Fruit fly (Drosophila melanogaster) whole organism, larva: ENCODE results near the gene SK.

Experiments
- noc ChIP-seq: fragments of 200-800 bp; sonication (Bioruptor generic); optimal IDR thresholded peaks from 3 replicates; lab custom pipeline; 2019; ENCODE audit warnings: missing biosample characterization, mild to moderate bottlenecking, missing genetic modification characterization, moderate library complexity

Gene SK

DNA sequence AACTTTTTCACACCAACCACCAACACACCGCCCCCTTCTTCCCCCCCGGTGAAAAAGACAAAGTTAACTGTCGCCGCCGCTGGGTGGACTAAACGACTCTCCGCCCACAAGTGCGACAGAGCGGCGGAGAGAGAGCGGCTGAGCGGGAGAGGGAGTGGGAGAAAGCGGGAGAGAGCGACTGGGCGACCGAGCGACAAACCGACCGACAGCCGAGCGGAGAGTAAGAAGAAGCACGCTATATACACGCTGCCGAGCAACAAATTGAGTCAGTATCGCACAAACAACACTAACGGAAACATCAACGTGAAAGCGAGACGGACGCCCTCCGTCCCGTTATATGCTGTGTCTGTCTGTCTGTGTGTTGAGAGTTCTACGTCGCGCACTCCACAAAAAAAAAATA is at the start of gene SK:
TSS of gene SK (plus strand) at position 267 of the 400 bp plus-strand sequence.
- TF ChIP-seq noc (tag; lab: Kevin White, UChicago): no peak

dm6 chrX:5293141-5293540 is 46.9 kb upstream of the SK start:
- TF ChIP-seq noc (tag; lab: Kevin White, UChicago): no peak

- no peak for TF ChIP-seq noc (tag; lab: Kevin White, UChicago)
Observed at dm6 chrX:5295766-5296165, 44.3 kb upstream of the SK start, which contains the start of gene CG42749. TSS of gene CG42749 (plus strand) at chrX:5296066.

- TF ChIP-seq noc (tag; lab: Kevin White, UChicago): no peak
Observed at dm6 chrX:5299957-5300356, 40.1 kb upstream of the SK start.

DNA sequence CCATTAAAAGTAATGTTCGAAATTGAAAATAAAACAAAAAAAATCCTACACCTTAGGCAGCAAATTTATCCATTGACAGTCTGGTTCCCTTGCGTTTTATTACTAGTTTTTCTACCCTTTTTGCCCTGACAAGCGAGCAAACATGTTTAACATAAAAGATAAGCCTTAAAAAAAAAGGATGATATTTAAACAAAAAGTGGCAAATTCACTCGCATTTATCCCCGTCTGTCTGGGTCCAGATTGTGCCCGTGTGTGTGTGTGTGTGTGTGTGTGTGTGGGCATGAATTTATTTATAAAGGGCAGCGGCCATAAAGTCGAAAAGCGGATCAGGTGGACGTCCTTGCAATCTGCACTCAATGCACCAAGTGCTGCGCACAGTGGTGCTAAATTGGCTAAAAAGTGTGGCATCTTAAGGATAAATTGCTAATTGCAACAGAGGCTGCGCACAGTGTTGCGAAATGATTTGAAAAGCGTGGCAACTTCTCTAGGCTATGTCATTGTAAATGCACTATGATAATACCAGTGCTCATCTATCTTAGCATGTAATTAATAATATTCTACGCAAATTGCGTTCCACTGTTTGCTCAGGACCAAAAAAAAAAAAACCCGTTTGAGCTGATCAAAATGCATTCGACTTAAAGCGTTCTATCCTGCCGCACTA is 39.3 kb upstream of the SK start:
- no peak for TF ChIP-seq noc (tag; lab: Kevin White, UChicago)

DNA sequence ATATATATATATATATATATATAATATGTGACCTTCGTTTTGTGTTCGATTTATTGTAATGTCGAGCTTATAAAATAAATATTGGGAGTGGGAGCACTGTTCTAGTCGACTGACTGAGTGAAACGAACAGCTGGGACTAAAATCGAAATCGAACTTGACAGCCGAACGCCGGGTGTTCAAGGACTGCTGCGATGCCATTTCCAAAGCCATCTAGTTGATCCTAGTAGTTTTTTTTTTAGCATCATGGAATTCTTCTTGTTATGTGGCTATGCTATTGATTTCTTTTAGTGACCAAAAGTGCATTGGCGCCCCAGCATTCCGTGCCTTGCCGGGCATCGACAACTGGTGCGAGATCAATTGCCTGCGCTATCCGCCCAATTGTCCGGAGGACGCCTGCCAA is 34.4 kb upstream of the SK start, which contains the start of gene CG3323:
TSS of gene CG3323 (minus strand) at position 101 of the 400 bp plus-strand sequence.
- TF ChIP-seq noc (tag; lab: Kevin White, UChicago): no peak

dm6 chrX:5307317-5307716 is 32.7 kb upstream of the SK start, which contains the start of gene CG17764:
TSS of gene CG17764 (minus strand) at chrX:5307417.
- no peak for TF ChIP-seq noc (tag; lab: Kevin White, UChicago)

DNA sequence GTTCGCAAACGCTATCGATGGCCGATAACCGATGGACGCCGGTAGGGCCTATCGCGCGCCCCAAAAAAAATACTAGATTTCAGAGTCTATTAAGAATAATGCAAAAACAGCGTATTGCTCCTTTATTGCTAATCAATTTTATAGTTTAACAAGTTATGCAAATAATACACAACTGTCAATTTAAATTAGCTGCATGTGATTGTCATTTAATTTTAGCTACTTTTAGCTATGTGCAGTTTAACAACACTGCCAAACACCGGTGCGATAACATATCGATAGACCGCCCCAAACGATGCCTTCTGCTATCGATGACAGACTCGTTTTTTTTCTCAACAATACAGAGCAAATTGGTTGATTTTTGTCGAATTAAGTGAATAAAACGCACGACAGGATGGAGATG is 31.1 kb upstream of the SK start, which contains the start of the genes Cdk7 and snf:
TSS of gene Cdk7 (minus strand) at position 21 of the 400 bp plus-strand sequence.
TSS of gene snf (plus strand) at position 280 of the 400 bp plus-strand sequence.
- TF ChIP-seq noc (tag; lab: Kevin White, UChicago): no peak

DNA sequence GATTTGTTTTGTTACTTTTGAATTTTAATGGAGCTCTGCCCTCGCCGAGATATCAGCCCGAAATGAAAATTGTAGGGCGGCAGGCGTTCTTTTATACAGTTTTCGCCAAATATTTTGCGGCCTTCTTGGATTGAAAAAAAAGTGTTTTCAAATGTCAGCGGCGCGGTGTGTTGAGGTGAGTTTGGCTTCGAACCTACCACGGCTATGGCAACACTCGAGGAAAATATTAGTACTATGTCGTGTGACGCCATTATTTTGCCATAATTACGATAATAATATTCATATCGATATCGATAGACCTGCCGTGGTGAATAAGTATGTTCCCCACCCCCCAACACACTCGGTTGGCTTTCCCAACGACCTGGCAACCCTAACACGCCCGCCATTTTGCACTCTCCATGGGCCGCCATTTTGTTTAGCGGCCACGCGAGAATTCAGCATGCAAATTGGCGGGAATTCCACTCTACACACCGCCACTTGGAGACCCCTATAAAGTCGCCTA is 28.1 kb upstream of the SK start, which contains the start of the genes TrxT and dhd:
TSS of gene TrxT (minus strand) at position 51 of the 502 bp plus-strand sequence.
TSS of gene dhd (plus strand) at position 334 of the 502 bp plus-strand sequence.
- TF ChIP-seq noc (tag; lab: Kevin White, UChicago): no peak

dm6 chrX:5312958-5313357 is 27.1 kb upstream of the SK start, which contains the start of gene CG4198:
TSS of gene CG4198 (plus strand) at chrX:5313258.
- TF ChIP-seq noc (tag; lab: Kevin White, UChicago): no peak

- no peak for TF ChIP-seq noc (tag; lab: Kevin White, UChicago)
Observed at dm6 chrX:5317170-5317569, 22.9 kb upstream of the SK start, which contains the start of the genes CG15930 and Sas10. TSS of gene CG15930 (minus strand) at chrX:5317295. TSS of gene Sas10 (plus strand) at chrX:5317409.

DNA sequence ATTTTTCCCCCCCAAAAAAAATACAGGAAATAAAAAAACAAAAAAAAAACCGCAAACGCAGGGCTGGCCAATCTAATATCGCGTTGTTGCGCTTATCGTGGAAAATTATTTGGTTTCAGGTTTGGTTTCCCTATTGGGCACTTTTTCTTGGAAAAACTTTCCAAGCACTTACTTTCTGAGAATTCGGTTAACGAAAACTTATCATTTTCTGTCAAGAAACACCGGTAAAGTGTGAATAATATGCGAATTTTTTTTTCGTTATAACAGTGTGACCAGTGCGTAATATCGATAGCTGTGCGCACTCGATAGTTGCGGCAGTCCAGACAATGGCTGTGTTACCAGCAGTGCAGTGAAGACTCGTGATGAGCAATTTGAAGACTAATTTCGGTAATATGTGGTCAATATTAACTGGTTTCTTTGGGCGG is 17.6 kb upstream of the SK start, which contains the start of gene Rnp4F:
TSS of gene Rnp4F (minus strand) at position 238 of the 425 bp plus-strand sequence.
- TF ChIP-seq noc (tag; lab: Kevin White, UChicago): peak; percentile 68

DNA sequence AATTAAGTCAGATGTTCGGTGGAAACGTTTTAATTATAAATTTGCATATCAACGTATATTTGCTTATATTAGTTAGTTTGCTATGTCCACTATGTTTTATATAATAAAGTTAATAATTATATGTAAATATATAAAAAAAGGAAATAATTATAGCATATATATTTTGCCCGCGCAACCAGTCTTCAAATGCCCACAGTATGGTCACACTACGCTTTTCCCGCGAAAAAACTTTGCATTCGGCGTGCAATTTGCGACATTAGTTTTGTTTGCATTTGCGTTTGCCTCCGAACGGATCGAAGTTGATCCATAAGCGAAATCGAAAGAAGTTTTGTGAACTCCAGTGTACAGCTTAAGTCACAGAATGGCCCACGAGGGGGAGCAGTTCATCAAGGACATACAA is 16.4 kb upstream of the SK start, which contains the start of gene Mcm3:
TSS of gene Mcm3 (plus strand) at position 220 of the 400 bp plus-strand sequence.
- no peak for TF ChIP-seq noc (tag; lab: Kevin White, UChicago)

dm6 chrX:5329266-5329898 is 10.7 kb upstream of the SK start, which contains the start of the genes CG3309 and XRCC1:
TSS of gene CG3309 (minus strand) at chrX:5329347.
TSS of gene XRCC1 (plus strand) at chrX:5329876.
- peak; percentile 5 for TF ChIP-seq noc (tag; lab: Kevin White, UChicago)

dm6 chrX:5332259-5332862 is 7.7 kb upstream of the SK start, which contains the start of gene CanB:
TSS of gene CanB (plus strand) at chrX:5332499.
- no peak for TF ChIP-seq noc (tag; lab: Kevin White, UChicago)
